Fruit fly (Drosophila melanogaster) whole organism, pupa: Measurements from ENCODE around the gene SkpA.

Source experiments
- CG10348 ChIP-seq: fragments of 200-800 bp; sonication (Bioruptor generic); IDR thresholded peaks from 2 replicates; pipeline ENCODE4 v1.3.6; 2022; ENCODE audit warnings: missing biosample characterization, missing genetic modification characterization
- CG12605 ChIP-seq: fragments of 200-800 bp; sonication (Bioruptor generic); IDR thresholded peaks from 2 replicates; pipeline ENCODE4 v1.3.6; 2022; ENCODE audit warnings: missing biosample characterization, missing genetic modification characterization
- CG13204 ChIP-seq: fragments of 200-800 bp; sonication (Bioruptor generic); optimal IDR thresholded peaks from 2 replicates; lab custom pipeline; 2018; ENCODE audit warnings: missing biosample characterization, mild to moderate bottlenecking, missing genetic modification characterization, moderate library complexity
- CG14655 ChIP-seq: fragments of 200-800 bp; sonication (Bioruptor generic); optimal IDR thresholded peaks from 3 replicates; lab custom pipeline; 2017; ENCODE audit warnings: mild to moderate bottlenecking, missing biosample characterization, missing genetic modification reagents, missing genetic modification characterization
- CG15710 ChIP-seq: fragments of 200-800 bp; sonication (Bioruptor generic); optimal IDR thresholded peaks from 2 replicates; lab custom pipeline; 2018; ENCODE audit warnings: missing biosample characterization, mild to moderate bottlenecking, missing genetic modification characterization, moderate library complexity
- CG17806 ChIP-seq: fragments of 200-800 bp; sonication (Bioruptor generic); optimal IDR thresholded peaks from 2 replicates; lab custom pipeline; 2018; ENCODE audit warnings: missing biosample characterization, mild to moderate bottlenecking, missing genetic modification characterization, moderate library complexity
- CG32121 ChIP-seq: fragments of 200-800 bp; sonication (Bioruptor generic); IDR thresholded peaks from 2 replicates; pipeline ENCODE4 v1.3.6; 2022; ENCODE audit warnings: missing biosample characterization, missing genetic modification characterization
- CG34367 ChIP-seq: fragments of 200-800 bp; sonication (Bioruptor generic); optimal IDR thresholded peaks from 2 replicates; lab custom pipeline; 2018; ENCODE audit warnings: missing biosample characterization, mild to moderate bottlenecking, missing genetic modification characterization
- CG4496 ChIP-seq: fragments of 200-800 bp; sonication (Bioruptor generic); IDR thresholded peaks from 3 replicates; pipeline ENCODE4 v1.3.6; 2022; ENCODE audit warnings: missing biosample characterization, missing genetic modification characterization
- CG8159 ChIP-seq: fragments of 200-800 bp; sonication (Bioruptor generic); optimal IDR thresholded peaks from 3 replicates; lab custom pipeline; 2018; ENCODE audit warnings: missing biosample characterization, mild to moderate bottlenecking, missing genetic modification characterization, moderate library complexity
- CG8301 ChIP-seq: fragments of 200-800 bp; sonication (Bioruptor generic); optimal IDR thresholded peaks from 2 replicates; lab custom pipeline; 2018; ENCODE audit warnings: missing biosample characterization, mild to moderate bottlenecking, missing genetic modification characterization
- CG9948 ChIP-seq: fragments of 200-800 bp; sonication (Bioruptor generic); optimal IDR thresholded peaks from 2 replicates; lab custom pipeline; 2018; ENCODE audit warnings: missing biosample characterization, mild to moderate bottlenecking, missing genetic modification characterization, moderate library complexity
- D1 ChIP-seq: fragments of 200-800 bp; sonication (Bioruptor generic); optimal IDR thresholded peaks from 2 replicates; lab custom pipeline; 2018; ENCODE audit warnings: missing biosample characterization, mild to moderate bottlenecking, missing genetic modification characterization, moderate library complexity
- EcR ChIP-seq: fragments of 200-800 bp; sonication (Bioruptor generic); optimal IDR thresholded peaks from 3 replicates; lab custom pipeline; 2019; ENCODE audit warnings: missing biosample characterization, missing genetic modification characterization, mild to moderate bottlenecking, moderate library complexity, missing genetic modification reagents
- Ets98B ChIP-seq: fragments of 200-800 bp; sonication (Bioruptor generic); IDR thresholded peaks from 2 replicates; pipeline ENCODE4 v1.3.6; 2022; ENCODE audit warnings: missing biosample characterization, missing genetic modification characterization
- Pif1A ChIP-seq: fragments of 200-800 bp; sonication (Bioruptor generic); optimal IDR thresholded peaks from 3 replicates; lab custom pipeline; 2016; ENCODE audit warnings: missing biosample characterization, missing genetic modification characterization
- Pif1B ChIP-seq: fragments of 200-800 bp; sonication (Bioruptor generic); optimal IDR thresholded peaks from 3 replicates; lab custom pipeline; 2016; ENCODE audit warnings: missing biosample characterization, missing genetic modification characterization
- Snoo ChIP-seq: fragments of 200-800 bp; sonication (Bioruptor generic); optimal IDR thresholded peaks from 3 replicates; lab custom pipeline; 2017; ENCODE audit warnings: missing biosample characterization, mild to moderate bottlenecking, missing genetic modification characterization, inconsistent platforms
- fd96Ca ChIP-seq: fragments of 200-800 bp; sonication (Bioruptor generic); IDR thresholded peaks from 3 replicates; pipeline ENCODE4 v1.3.6; 2022; ENCODE audit warnings: missing biosample characterization, missing genetic modification characterization
- gl ChIP-seq: fragments of 200-800 bp; sonication (Bioruptor generic); optimal IDR thresholded peaks from 2 replicates; lab custom pipeline; 2018; ENCODE audit warnings: missing biosample characterization, mild to moderate bottlenecking, missing genetic modification characterization
- rn ChIP-seq: fragments of 200-800 bp; sonication (Bioruptor generic); IDR thresholded peaks from 2 replicates; pipeline ENCODE4 v1.3.6; 2022; ENCODE audit warnings: missing biosample characterization, missing genetic modification characterization

SkpA gene

dm6 chrX:656380-656925 lies 539 bp downstream of the SkpA start:
- TF ChIP-seq CG9948 (tag; lab: Kevin White, UChicago) (no peak), D1 (no peak), CG34367 (tag; lab: Kevin White, UChicago) (no peak), CG8301 (tag; lab: Kevin White, UChicago) (no peak), CG4496 (GFP tag; lab: Robert Waterston, UW) (no peak), rn (no peak), CG15710 (tag; lab: Kevin White, UChicago) (no peak), CG8159 (tag; lab: Kevin White, UChicago) (no peak), Pif1B (GFP tag; lab: Kevin White, UChicago) (no peak), fd96Ca (GFP tag; lab: Robert Waterston, UW) (no peak), Pif1A (GFP tag; lab: Kevin White, UChicago) (no peak), EcR (no peak), Ets98B (GFP tag; lab: Robert Waterston, UW) (no peak), CG13204 (GFP tag; lab: Kevin White, UChicago) (no peak), CG14655 (GFP tag; lab: Kevin White, UChicago) (no peak), CG32121 (GFP tag; lab: Robert Waterston, UW) (no peak)

dm6 chrX:658021-658420 lies 2.1 kb downstream of the SkpA start:
- TF ChIP-seq CG13204 (GFP tag; lab: Kevin White, UChicago) (no peak), CG9948 (tag; lab: Kevin White, UChicago) (no peak), gl (tag; lab: Kevin White, UChicago) (no peak), CG15710 (tag; lab: Kevin White, UChicago) (no peak), Ets98B (GFP tag; lab: Robert Waterston, UW) (no peak), rn (no peak), Pif1A (GFP tag; lab: Kevin White, UChicago) (no peak), CG4496 (GFP tag; lab: Robert Waterston, UW) (no peak), fd96Ca (GFP tag; lab: Robert Waterston, UW) (no peak), CG10348 (GFP tag; lab: Robert Waterston, UW) (no peak), CG17806 (tag; lab: Kevin White, UChicago) (no peak), CG14655 (GFP tag; lab: Kevin White, UChicago) (no peak), Pif1B (GFP tag; lab: Kevin White, UChicago) (no peak), CG32121 (GFP tag; lab: Robert Waterston, UW) (no peak), D1 (no peak), CG34367 (tag; lab: Kevin White, UChicago) (no peak), CG8301 (tag; lab: Kevin White, UChicago) (no peak), CG8159 (tag; lab: Kevin White, UChicago) (no peak), CG12605 (GFP tag; lab: Robert Waterston, UW) (no peak), EcR (no peak)

- TF ChIP-seq CG8301 (tag; lab: Kevin White, UChicago) (no peak), CG15710 (tag; lab: Kevin White, UChicago) (peak; percentile 15), gl (tag; lab: Kevin White, UChicago) (no peak), Pif1A (GFP tag; lab: Kevin White, UChicago) (peak; percentile 35), CG14655 (GFP tag; lab: Kevin White, UChicago) (peak; percentile 31), CG17806 (tag; lab: Kevin White, UChicago) (no peak), Snoo (no peak), rn (no peak), fd96Ca (GFP tag; lab: Robert Waterston, UW) (no peak; the same call in 2 of the 3 replicates), EcR (no peak), CG8159 (tag; lab: Kevin White, UChicago) (no peak), CG34367 (tag; lab: Kevin White, UChicago) (no peak), CG12605 (GFP tag; lab: Robert Waterston, UW) (no peak), Pif1B (GFP tag; lab: Kevin White, UChicago) (no peak), Ets98B (GFP tag; lab: Robert Waterston, UW) (peak; percentile 55; the same call in 1 of the 2 replicates), CG13204 (GFP tag; lab: Kevin White, UChicago) (no peak), CG9948 (tag; lab: Kevin White, UChicago) (peak; percentile 12), CG4496 (GFP tag; lab: Robert Waterston, UW) (peak; percentile 62; the same call in 2 of the 3 replicates), CG32121 (GFP tag; lab: Robert Waterston, UW) (0 out of 2 replicates have a peak, but pooled peaks have one; percentile 31), D1 (no peak), CG10348 (GFP tag; lab: Robert Waterston, UW) (no peak)
Measured at dm6 chrX:678503-678902, 22.6 kb downstream of the SkpA start.

- TF ChIP-seq fd96Ca (GFP tag; lab: Robert Waterston, UW), result peak; percentile 92
- TF ChIP-seq CG8159 (tag; lab: Kevin White, UChicago), result peak; percentile 91
- TF ChIP-seq Snoo, result peak; percentile 93
- TF ChIP-seq CG8301 (tag; lab: Kevin White, UChicago), result peak; percentile 92
- peak; percentile 76 for TF ChIP-seq CG13204 (GFP tag; lab: Kevin White, UChicago)
- peak; percentile 97 for TF ChIP-seq Pif1A (GFP tag; lab: Kevin White, UChicago)
- TF ChIP-seq EcR, result peak; percentile 56
- peak; percentile 87 for TF ChIP-seq CG4496 (GFP tag; lab: Robert Waterston, UW)
- TF ChIP-seq CG9948 (tag; lab: Kevin White, UChicago), result peak; percentile 88
- peak; percentile 95 for TF ChIP-seq CG14655 (GFP tag; lab: Kevin White, UChicago)
- peak; percentile 75 for TF ChIP-seq CG12605 (GFP tag; lab: Robert Waterston, UW)
- peak; percentile 89 for TF ChIP-seq CG15710 (tag; lab: Kevin White, UChicago)
- TF ChIP-seq CG32121 (GFP tag; lab: Robert Waterston, UW), result peak; percentile 91
- peak; percentile 86 for TF ChIP-seq Ets98B (GFP tag; lab: Robert Waterston, UW)
- peak; percentile 92 for TF ChIP-seq Pif1B (GFP tag; lab: Kevin White, UChicago)
- TF ChIP-seq CG10348 (GFP tag; lab: Robert Waterston, UW), result 0 out of 2 replicates have a peak, but pooled peaks have one; percentile 65
- peak; percentile 86 for TF ChIP-seq CG17806 (tag; lab: Kevin White, UChicago)
- TF ChIP-seq rn, result peak; percentile 52; the same call in 1 of the 2 replicates
- TF ChIP-seq CG34367 (tag; lab: Kevin White, UChicago), result peak; percentile 84
- peak; percentile 89 for TF ChIP-seq D1
- TF ChIP-seq gl (tag; lab: Kevin White, UChicago), result peak; percentile 78
Measured at dm6 chrX:686437-686972, 30.6 kb downstream of the SkpA start, which contains the start of gene sdk. TSS of gene sdk (plus strand) at chrX:686834.
